Worm (Caenorhabditis elegans) whole organism, mixed stage, embryonic: ENCODE results near the gene F02E11.2.

Experiments
- M03D4.4 ChIP-seq: sonication (generic microtip); optimal IDR thresholded peaks from 2 replicates; lab custom pipeline; 2017; ENCODE audit warnings: mild to moderate bottlenecking, missing genetic modification characterization, missing compliant biosample characterization
- blmp-1 ChIP-seq: fragments of 150-350 bp; optimal IDR thresholded peaks from 2 replicates; lab custom pipeline; 2014; ENCODE audit warnings: missing biosample characterization, missing genetic modification characterization
- elt-1 ChIP-seq: sonication (generic microtip); optimal IDR thresholded peaks from 2 replicates; lab custom pipeline; 2017; ENCODE audit warnings: missing genetic modification characterization, mild to moderate bottlenecking, missing compliant biosample characterization, antibody characterized with exemption, moderate library complexity, borderline replicate concordance; ENCODE audit not compliant: insufficient read depth
- hlh-1 ChIP-seq: fragments of 150-350 bp; optimal IDR thresholded peaks from 2 replicates; lab custom pipeline; 2014; ENCODE audit warnings: missing biosample characterization, missing genetic modification reagents, missing genetic modification characterization
- nhr-12 ChIP-seq: fragments of 150-350 bp; optimal IDR thresholded peaks from 2 replicates; lab custom pipeline; 2014; ENCODE audit warnings: missing biosample characterization, missing genetic modification characterization
- nhr-237 ChIP-seq: fragments of 150-350 bp; optimal IDR thresholded peaks from 2 replicates; lab custom pipeline; 2014; ENCODE audit warnings: missing biosample characterization, missing genetic modification characterization
- nhr-28 ChIP-seq: fragments of 150-350 bp; optimal IDR thresholded peaks from 2 replicates; lab custom pipeline; 2014; ENCODE audit warnings: missing biosample characterization, missing genetic modification characterization
- nhr-76 ChIP-seq: sonication (generic microtip); optimal IDR thresholded peaks from 2 replicates; lab custom pipeline; 2017; ENCODE audit warnings: missing biosample characterization, missing genetic modification characterization
- sptf-1 ChIP-seq: sonication (generic microtip); optimal IDR thresholded peaks from 2 replicates; lab custom pipeline; 2017; ENCODE audit warnings: mild to moderate bottlenecking, missing genetic modification characterization, moderate library complexity, missing compliant biosample characterization
- zip-8 ChIP-seq: fragments of 150-350 bp; optimal IDR thresholded peaks from 2 replicates; lab custom pipeline; 2014; ENCODE audit warnings: missing biosample characterization, missing genetic modification characterization
- ztf-11 ChIP-seq: fragments of 150-350 bp; optimal IDR thresholded peaks from 2 replicates; lab custom pipeline; 2014; ENCODE audit warnings: missing biosample characterization, missing genetic modification characterization

ce11 chrII:3296644-3297043 lies 34.0 kb downstream of the F02E11.2 start, which contains the start of gene btb-16:
- TF ChIP-seq nhr-28 (no peak), nhr-12 (no peak), sptf-1 (tag; lab: Kevin White, UChicago) (no peak), nhr-237 (tag; lab: Kevin White, UChicago) (no peak), blmp-1 (tag; lab: Kevin White, UChicago) (no peak), zip-8 (tag; lab: Kevin White, UChicago) (no peak), hlh-1 (no peak), elt-1 (no peak), nhr-76 (tag; lab: Kevin White, UChicago) (no peak), M03D4.4 (no peak), ztf-11 (no peak)
